Worm (Caenorhabditis elegans) whole organism, L1 larva: ENCODE results near the gene pycr-1.

Source experiments
- nhr-11 ChIP-seq: fragments of 150-350 bp; optimal IDR thresholded peaks from 2 replicates; lab custom pipeline; 2014; ENCODE audit warnings: missing biosample characterization, missing genetic modification characterization
- snpc-4 ChIP-seq: fragments of 150-350 bp; optimal IDR thresholded peaks from 2 replicates; lab custom pipeline; 2014; ENCODE audit warnings: missing biosample characterization, missing genetic modification characterization
- ztf-11 ChIP-seq, 2 experiments: sonication (generic microtip); optimal IDR thresholded peaks; 2 replicates each; lab custom pipeline; 2016 to 2017; ENCODE audit warnings: missing genetic modification characterization in 2 of 2, missing biosample characterization in 1 of 2, missing compliant biosample characterization in 1 of 2

DNA sequence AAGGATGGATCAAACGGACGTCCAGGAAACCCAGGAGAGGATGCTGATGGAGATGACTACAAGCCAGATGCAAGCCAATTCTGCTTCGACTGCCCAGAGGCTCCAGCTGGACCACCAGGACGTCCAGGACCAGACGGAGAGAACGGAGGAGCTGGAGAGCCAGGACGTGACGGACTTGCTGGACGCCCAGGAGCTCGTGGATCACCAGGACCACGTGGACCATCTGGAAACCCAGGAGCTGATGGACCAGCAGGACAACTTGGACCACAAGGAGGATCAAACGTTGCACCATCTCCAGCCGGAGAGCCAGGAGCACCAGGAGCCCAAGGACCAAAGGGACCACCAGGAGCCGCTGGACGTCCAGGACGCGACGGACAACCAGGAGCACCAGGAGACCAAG is 41.2 kb upstream of the pycr-1 start:
- TF ChIP-seq nhr-11, result no peak
- no peak for TF ChIP-seq ztf-11 (tag; optimal IDR thresholded peaks at IDR 0.05; lab: Kevin White, UChicago)
- TF ChIP-seq snpc-4 (tag; lab: Kevin White, UChicago), result no peak
